Fruit fly (Drosophila melanogaster) whole organism, embryonic: Measurements from ENCODE around the gene CG33127.

Experiments used
- Antp ChIP-seq: fragments of 200-800 bp; sonication (Bioruptor generic); optimal IDR thresholded peaks from 3 replicates; lab custom pipeline; 2016; ENCODE audit warnings: missing biosample characterization, missing genetic modification characterization
- B-H2 ChIP-seq: fragments of 200-800 bp; sonication (Bioruptor generic); optimal IDR thresholded peaks from 2 replicates; lab custom pipeline; 2018; ENCODE audit warnings: missing biosample characterization, mild to moderate bottlenecking, missing genetic modification characterization
- Blimp-1 ChIP-seq: fragments of 200-800 bp; sonication (Bioruptor generic); optimal IDR thresholded peaks from 3 replicates; lab custom pipeline; 2018; ENCODE audit warnings: missing biosample characterization, missing genetic modification characterization, mild to moderate bottlenecking, moderate library complexity, missing genetic modification reagents
- Bteb2 ChIP-seq: fragments of 200-800 bp; sonication (Bioruptor generic); optimal IDR thresholded peaks from 2 replicates; lab custom pipeline; 2016; ENCODE audit warnings: missing biosample characterization, missing genetic modification characterization
- CG10209 ChIP-seq: fragments of 200-800 bp; sonication (Bioruptor generic); optimal IDR thresholded peaks from 3 replicates; lab custom pipeline; 2017; ENCODE audit warnings: missing biosample characterization, mild to moderate bottlenecking, missing genetic modification characterization, missing genetic modification reagents
- CG10431 ChIP-seq: fragments of 200-800 bp; sonication (Bioruptor generic); optimal IDR thresholded peaks from 3 replicates; lab custom pipeline; 2018; ENCODE audit warnings: missing biosample characterization, mild to moderate bottlenecking, missing genetic modification characterization
- CG11723 ChIP-seq: fragments of 200-800 bp; sonication (Bioruptor generic); optimal IDR thresholded peaks from 2 replicates; lab custom pipeline; 2017; ENCODE audit warnings: missing biosample characterization, mild to moderate bottlenecking, missing genetic modification characterization
- CG12219 ChIP-seq: fragments of 200-800 bp; sonication (Bioruptor generic); optimal IDR thresholded peaks from 3 replicates; lab custom pipeline; 2018; ENCODE audit warnings: missing biosample characterization, mild to moderate bottlenecking, missing genetic modification characterization
- CG13424 ChIP-seq: fragments of 200-800 bp; sonication (Bioruptor generic); optimal IDR thresholded peaks from 2 replicates; lab custom pipeline; 2019; ENCODE audit warnings: missing biosample characterization, mild to moderate bottlenecking, missing genetic modification characterization, moderate library complexity
- CG17568 ChIP-seq: fragments of 200-800 bp; sonication (Bioruptor generic); optimal IDR thresholded peaks from 2 replicates; lab custom pipeline; 2018; ENCODE audit warnings: missing biosample characterization, mild to moderate bottlenecking, missing genetic modification characterization, moderate library complexity
- CG30431 ChIP-seq: fragments of 200-800 bp; sonication (Bioruptor generic); optimal IDR thresholded peaks from 2 replicates; lab custom pipeline; 2017; ENCODE audit warnings: missing biosample characterization, missing genetic modification characterization
- CG34376 ChIP-seq: fragments of 200-800 bp; sonication (Bioruptor generic); optimal IDR thresholded peaks from 2 replicates; lab custom pipeline; 2018; ENCODE audit warnings: missing biosample characterization, mild to moderate bottlenecking, missing genetic modification characterization
- CG3838 ChIP-seq: fragments of 200-800 bp; sonication (Bioruptor generic); optimal IDR thresholded peaks from 3 replicates; lab custom pipeline; 2016; ENCODE audit warnings: missing biosample characterization, missing genetic modification characterization
- CG4617 ChIP-seq: fragments of 200-800 bp; sonication (Bioruptor generic); optimal IDR thresholded peaks from 3 replicates; lab custom pipeline; 2016; ENCODE audit warnings: missing biosample characterization, missing genetic modification characterization, borderline replicate concordance
- CG6175 ChIP-seq: fragments of 200-800 bp; sonication (Bioruptor generic); IDR thresholded peaks from 3 replicates; pipeline ENCODE4 v1.3.6; 2022; ENCODE audit warnings: missing biosample characterization, missing genetic modification characterization
- CG6254 ChIP-seq: fragments of 200-800 bp; sonication (Bioruptor generic); optimal IDR thresholded peaks from 3 replicates; lab custom pipeline; 2017; ENCODE audit warnings: mild to moderate bottlenecking, missing biosample characterization, missing genetic modification reagents, missing genetic modification characterization
- CG6272 ChIP-seq: fragments of 200-800 bp; sonication (Bioruptor generic); IDR thresholded peaks from 2 replicates; pipeline ENCODE4 v1.3.6; 2022; ENCODE audit warnings: missing biosample characterization, missing genetic modification characterization
- CG6654 ChIP-seq: fragments of 200-800 bp; sonication (Bioruptor generic); optimal IDR thresholded peaks from 2 replicates; lab custom pipeline; 2017; ENCODE audit warnings: missing biosample characterization, mild to moderate bottlenecking, missing genetic modification characterization
- CG6683 ChIP-seq: fragments of 200-800 bp; sonication (Bioruptor generic); optimal IDR thresholded peaks from 2 replicates; lab custom pipeline; 2017; ENCODE audit warnings: missing biosample characterization, mild to moderate bottlenecking, missing genetic modification characterization, missing genetic modification reagents
- CG7271 ChIP-seq: fragments of 200-800 bp; sonication (Bioruptor generic); optimal IDR thresholded peaks from 2 replicates; lab custom pipeline; 2018; ENCODE audit warnings: missing biosample characterization, mild to moderate bottlenecking, missing genetic modification characterization, moderate library complexity
- CG7963 ChIP-seq: fragments of 200-800 bp; sonication (Bioruptor generic); IDR thresholded peaks from 3 replicates; pipeline ENCODE4 v1.3.6; 2022; ENCODE audit warnings: missing biosample characterization, missing genetic modification characterization; ENCODE audit not compliant: partially characterized antibody
- CG8388 ChIP-seq: fragments of 200-800 bp; sonication (Bioruptor generic); optimal IDR thresholded peaks from 2 replicates; lab custom pipeline; 2019; ENCODE audit warnings: missing biosample characterization, mild to moderate bottlenecking, missing genetic modification characterization, moderate library complexity
- CG8765 ChIP-seq: fragments of 200-800 bp; sonication (Bioruptor generic); IDR thresholded peaks from 2 replicates; pipeline ENCODE4 v1.3.6; 2022; ENCODE audit warnings: missing biosample characterization, missing genetic modification characterization
- CG9215 ChIP-seq: fragments of 200-800 bp; sonication (Bioruptor generic); IDR thresholded peaks from 2 replicates; pipeline ENCODE4 v1.3.6; 2022; ENCODE audit warnings: missing biosample characterization, missing genetic modification characterization
- HLH3B ChIP-seq: fragments of 200-800 bp; sonication (Bioruptor generic); IDR thresholded peaks from 2 replicates; pipeline ENCODE4 v1.3.6; 2022; ENCODE audit warnings: missing biosample characterization, missing genetic modification characterization
- Hey ChIP-seq: fragments of 200-800 bp; sonication (Bioruptor generic); optimal IDR thresholded peaks from 3 replicates; lab custom pipeline; 2018; ENCODE audit warnings: missing biosample characterization, mild to moderate bottlenecking, missing genetic modification characterization
- Kr ChIP-seq: fragments of 200-800 bp; sonication (Bioruptor generic); optimal IDR thresholded peaks from 2 replicates; lab custom pipeline; 2017; ENCODE audit warnings: missing biosample characterization, mild to moderate bottlenecking, missing genetic modification characterization
- Lim3 ChIP-seq: fragments of 200-800 bp; sonication (Bioruptor generic); IDR thresholded peaks from 2 replicates; pipeline ENCODE4 v1.3.6; 2022; ENCODE audit warnings: missing biosample characterization, missing genetic modification characterization
- Mad ChIP-seq: fragments of 200-800 bp; sonication (Bioruptor generic); optimal IDR thresholded peaks from 2 replicates; lab custom pipeline; 2016; ENCODE audit warnings: missing biosample characterization, missing genetic modification characterization
- Pdp1 ChIP-seq, 2 experiments: fragments of 200-800 bp; sonication (Bioruptor generic); optimal IDR thresholded peaks; 3 replicates each; lab custom pipeline; 2016; ENCODE audit warnings: missing biosample characterization in 2 of 2, missing genetic modification characterization in 2 of 2, mild to moderate bottlenecking in 1 of 2, moderate library complexity in 1 of 2
- Rfx ChIP-seq: fragments of 200-800 bp; sonication (Bioruptor generic); IDR thresholded peaks from 2 replicates; pipeline ENCODE4 v1.3.6; 2022; ENCODE audit warnings: missing biosample characterization, missing genetic modification characterization
- Spps ChIP-seq: fragments of 200-800 bp; sonication (Bioruptor generic); optimal IDR thresholded peaks from 2 replicates; lab custom pipeline; 2018; ENCODE audit warnings: missing biosample characterization, mild to moderate bottlenecking, missing genetic modification characterization
- Usf ChIP-seq: fragments of 200-800 bp; sonication (Bioruptor generic); optimal IDR thresholded peaks from 2 replicates; lab custom pipeline; 2017; ENCODE audit warnings: missing genotype, missing biosample characterization, missing genetic modification characterization
- ara ChIP-seq: fragments of 200-800 bp; sonication (Bioruptor generic); IDR thresholded peaks from 2 replicates; pipeline ENCODE4 v1.3.6; 2022; ENCODE audit warnings: missing biosample characterization, missing genetic modification characterization
- cad ChIP-seq: fragments of >200 bp; optimal IDR thresholded peaks from 2 replicates; lab custom pipeline; 2017; ENCODE audit warnings: missing biosample characterization, missing genetic modification characterization
- cas ChIP-seq: fragments of 200-800 bp; sonication (Bioruptor generic); IDR thresholded peaks from 2 replicates; pipeline ENCODE4 v1.3.6; 2022; ENCODE audit warnings: missing biosample characterization, missing genetic modification characterization
- cg ChIP-seq: fragments of 200-800 bp; sonication (Bioruptor generic); optimal IDR thresholded peaks from 3 replicates; lab custom pipeline; 2019; ENCODE audit warnings: missing biosample characterization, mild to moderate bottlenecking, missing genetic modification characterization, moderate library complexity
- ewg ChIP-seq: fragments of 200-800 bp; sonication (Bioruptor generic); optimal IDR thresholded peaks from 3 replicates; lab custom pipeline; 2017; ENCODE audit warnings: mild to moderate bottlenecking, missing biosample characterization, missing genetic modification reagents, missing genetic modification characterization
- eyg ChIP-seq: fragments of 200-800 bp; sonication (Bioruptor generic); optimal IDR thresholded peaks from 3 replicates; lab custom pipeline; 2016; ENCODE audit warnings: missing biosample characterization, missing genetic modification characterization
- odd ChIP-seq: fragments of 200-800 bp; sonication (Bioruptor generic); optimal IDR thresholded peaks from 2 replicates; lab custom pipeline; 2017; ENCODE audit warnings: missing biosample characterization, mild to moderate bottlenecking, missing genetic modification characterization
- pfk ChIP-seq: fragments of 200-800 bp; sonication (Bioruptor generic); optimal IDR thresholded peaks from 2 replicates; lab custom pipeline; 2018; ENCODE audit warnings: missing biosample characterization, mild to moderate bottlenecking, missing genetic modification characterization, moderate library complexity
- pnt ChIP-seq: fragments of 200-800 bp; sonication (Bioruptor generic); optimal IDR thresholded peaks from 3 replicates; lab custom pipeline; 2016; ENCODE audit warnings: missing biosample characterization, missing genetic modification characterization
- sisA ChIP-seq: fragments of 200-800 bp; sonication (Bioruptor generic); IDR thresholded peaks from 2 replicates; pipeline ENCODE4 v1.3.6; 2022; ENCODE audit warnings: missing biosample characterization, missing genetic modification characterization
- toy ChIP-seq: fragments of 200-800 bp; sonication (Bioruptor generic); IDR thresholded peaks from 2 replicates; pipeline ENCODE4 v1.3.6; 2022; ENCODE audit warnings: missing biosample characterization, missing genetic modification characterization
- vvl ChIP-seq: fragments of 200-800 bp; sonication (Bioruptor generic); IDR thresholded peaks from 2 replicates; pipeline ENCODE4 v1.3.6; 2022; ENCODE audit warnings: missing biosample characterization, missing genetic modification characterization
- yki ChIP-seq: fragments of >200 bp; optimal IDR thresholded peaks from 3 replicates; lab custom pipeline; 2018
- zen ChIP-seq: fragments of 200-800 bp; sonication (Bioruptor generic); optimal IDR thresholded peaks from 3 replicates; lab custom pipeline; 2018; ENCODE audit warnings: missing biosample characterization, mild to moderate bottlenecking, missing genetic modification characterization, moderate library complexity

CG33127 gene

DNA sequence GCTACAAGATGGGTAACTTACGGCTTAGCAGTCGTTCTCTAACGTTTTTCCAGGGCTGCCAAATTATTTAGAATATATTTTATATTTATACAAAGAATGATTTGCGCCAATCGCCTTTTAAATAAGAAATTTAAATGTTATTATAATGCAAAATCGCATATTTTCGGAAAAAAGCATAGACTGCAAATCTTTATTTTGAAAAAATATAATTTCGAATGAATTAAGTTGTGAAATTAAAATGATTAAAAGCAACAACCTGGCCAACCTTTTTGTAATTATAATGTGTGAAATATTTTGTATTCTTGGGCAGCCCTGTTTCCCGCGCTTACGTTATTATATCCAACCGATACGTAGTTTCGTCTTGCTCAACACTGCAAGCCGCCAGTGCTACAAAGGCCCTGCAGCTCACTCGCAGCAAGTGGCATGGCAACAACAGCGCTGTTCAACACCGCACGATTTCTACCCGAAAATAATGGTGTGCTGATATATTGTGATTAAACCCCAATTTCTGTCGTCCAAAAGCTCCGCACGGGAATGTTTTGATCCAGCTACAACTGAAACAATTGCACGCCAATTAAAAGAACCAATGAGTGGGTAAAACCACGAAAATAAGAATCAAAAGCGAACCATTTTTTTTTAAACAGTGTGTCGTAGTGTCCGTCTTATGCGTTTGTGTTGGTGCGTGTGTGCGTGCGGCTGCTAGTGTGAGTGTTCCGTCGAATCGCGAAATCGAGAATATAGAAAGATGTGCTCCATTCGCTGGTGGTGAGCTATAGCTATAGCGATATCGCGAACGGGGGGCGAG lies 24.2 kb upstream of the CG33127 start, which contains the start of gene Pi3K21B (continued):
- TF ChIP-seq eyg (GFP tag; lab: Kevin White, UChicago) (peak; percentile 78), CG7963 (0 out of 3 replicates have a peak, but pooled peaks have one; percentile 24), B-H2 (GFP tag; lab: Kevin White, UChicago) (peak; percentile 94), CG34376 (peak; percentile 85), CG6683 (GFP tag; lab: Kevin White, UChicago) (peak; percentile 60), CG12219 (GFP tag; lab: Kevin White, UChicago) (peak; percentile 37), pfk (GFP tag; lab: Kevin White, UChicago) (peak; percentile 55), cad (no peak), CG6254 (GFP tag; lab: Kevin White, UChicago) (peak; percentile 77), Pdp1 (GFP tag; optimal IDR thresholded peaks at IDR 0.05; lab: Kevin White, UChicago) (peak; percentile 85 to 90), cas (GFP tag; lab: Robert Waterston, UW) (peak; percentile 30; the same call in 1 of the 2 replicates), cg (GFP tag; lab: Kevin White, UChicago) (peak; percentile 98), CG4617 (GFP tag; lab: Kevin White, UChicago) (peak; percentile 97), vvl (GFP tag; lab: Robert Waterston, UW) (peak; percentile 91), yki (lab: Kevin White, UChicago) (no peak), zen (tag; lab: Kevin White, UChicago) (peak; percentile 91), Spps (tag; lab: Kevin White, UChicago) (peak; percentile 58), Mad (peak; percentile 87), Antp (GFP tag; lab: Kevin White, UChicago) (peak; percentile 97), Usf (GFP tag; lab: Kevin White, UChicago) (peak; percentile 80), CG7271 (tag; lab: Kevin White, UChicago) (peak; percentile 21), CG30431 (GFP tag; lab: Kevin White, UChicago) (peak; percentile 79), Blimp-1 (peak; percentile 87), Bteb2 (GFP tag; lab: Kevin White, UChicago) (peak; percentile 83), pnt (GFP tag; lab: Kevin White, UChicago) (peak; percentile 79), CG6272 (GFP tag; lab: Robert Waterston, UW) (peak; percentile 78), CG11723 (GFP tag; lab: Kevin White, UChicago) (peak; percentile 80), CG8388 (GFP tag; lab: Kevin White, UChicago) (peak; percentile 80), CG6175 (GFP tag; lab: Robert Waterston, UW) (0 out of 3 replicates have a peak, but pooled peaks have one; percentile 67), CG13424 (tag; lab: Kevin White, UChicago) (peak; percentile 93), ara (GFP tag; lab: Robert Waterston, UW) (peak; percentile 82), CG17568 (GFP tag; lab: Kevin White, UChicago) (peak; percentile 2), toy (GFP tag; lab: Robert Waterston, UW) (0 out of 2 replicates have a peak, but pooled peaks have one; percentile 43), Hey (tag; lab: Kevin White, UChicago) (peak; percentile 71), sisA (peak; percentile 91), CG8765 (peak; percentile 59), Rfx (GFP tag; lab: Robert Waterston, UW) (peak; percentile 96), CG9215 (GFP tag; lab: Robert Waterston, UW) (peak; percentile 87), CG10209 (GFP tag; lab: Kevin White, UChicago) (peak; percentile 92), Lim3 (GFP tag; lab: Robert Waterston, UW) (no peak), CG10431 (peak; percentile 78), CG3838 (GFP tag; lab: Kevin White, UChicago) (peak; percentile 75), CG6654 (GFP tag; lab: Kevin White, UChicago) (peak; percentile 65), Kr (no peak), ewg (GFP tag; lab: Kevin White, UChicago) (peak; percentile 74), odd (peak; percentile 75), HLH3B (GFP tag; lab: Robert Waterston, UW) (peak; percentile 69)
